Worm (Caenorhabditis elegans) whole organism, L1 larva: ENCODE measurements around the gene dnpp-1.
A peak's percentile ranks its signal among the peaks of the same experiment; 100 is the strongest.

Experiments used
- C04F5.9 ChIP-seq: sonication (generic microtip); optimal IDR thresholded peaks from 2 replicates; lab custom pipeline; 2016; ENCODE audit warnings: missing genetic modification characterization, missing compliant biosample characterization
- C16A3.4 ChIP-seq: fragments of 150-350 bp; optimal IDR thresholded peaks from 2 replicates; lab custom pipeline; 2014; ENCODE audit warnings: missing biosample characterization, missing genetic modification characterization
- F16B12.6 ChIP-seq: fragments of 150-350 bp; optimal IDR thresholded peaks from 2 replicates; lab custom pipeline; 2014; ENCODE audit warnings: missing biosample characterization, missing genetic modification characterization
- Y116A8C.19 ChIP-seq: sonication (generic microtip); optimal IDR thresholded peaks from 2 replicates; lab custom pipeline; 2016; ENCODE audit warnings: missing compliant biosample characterization, missing genetic modification characterization, borderline replicate concordance
- aly-2 ChIP-seq: fragments of 150-350 bp; optimal IDR thresholded peaks from 2 replicates; lab custom pipeline; 2014; ENCODE audit warnings: missing biosample characterization, missing genetic modification characterization
- ama-1 ChIP-seq: fragments of 150-350 bp; optimal IDR thresholded peaks from 2 replicates; lab custom pipeline; 2014
- blmp-1 ChIP-seq: fragments of 150-350 bp; optimal IDR thresholded peaks from 2 replicates; lab custom pipeline; 2014; ENCODE audit warnings: missing biosample characterization, missing genetic modification characterization
- ceh-63 ChIP-seq: fragments of 200-800 bp; sonication (Bioruptor generic); optimal IDR thresholded peaks from 2 replicates; lab custom pipeline; 2018; ENCODE audit warnings: mild to moderate bottlenecking, missing genetic modification characterization, missing compliant biosample characterization
- ceh-82 ChIP-seq, 3 experiments: fragments of 150-350 bp in 1 of 3; sonication (generic microtip) in 2 of 3; optimal IDR thresholded peaks; 2 replicates each; lab custom pipeline; 2014 to 2017; ENCODE audit warnings: missing biosample characterization in 3 of 3, missing genetic modification characterization in 3 of 3
- ceh-88 ChIP-seq: fragments of 200-800 bp; sonication (Bioruptor generic); IDR thresholded peaks from 2 replicates; pipeline ENCODE4 v1.3.6; 2022; ENCODE audit warnings: missing genetic modification characterization, missing compliant biosample characterization
- dpl-1 ChIP-seq, 3 experiments: fragments of 150-350 bp in 2 of 3; sonication (generic microtip) in 1 of 3; optimal IDR thresholded peaks; 2 replicates each; lab custom pipeline; 2014 to 2017; ENCODE audit warnings: missing biosample characterization in 3 of 3, missing genetic modification characterization in 3 of 3, missing genetic modification reagents in 3 of 3
- dsc-1 ChIP-seq: sonication (generic microtip); optimal IDR thresholded peaks from 2 replicates; lab custom pipeline; 2016; ENCODE audit warnings: mild to moderate bottlenecking, missing genetic modification characterization, missing compliant biosample characterization
- efl-1 ChIP-seq, 4 experiments: fragments of 150-350 bp; optimal IDR thresholded peaks in 3 of 4; peaks in 1 of 4; 1 replicate in 1 of 4; 2 replicates in 3 of 4; lab custom pipeline; 2014; ENCODE audit warnings: missing biosample characterization in 2 of 4, missing genetic modification characterization in 2 of 4, missing genetic modification reagents in 2 of 4
- egl-27 ChIP-seq, 2 experiments: fragments of 150-350 bp in 1 of 2; sonication (generic microtip); optimal IDR thresholded peaks; 3 replicates each; lab custom pipeline; 2017 to 2018; ENCODE audit warnings: missing biosample characterization in 2 of 2, missing genetic modification characterization in 2 of 2, missing genetic modification reagents in 2 of 2
- elt-3 ChIP-seq, 6 experiments: fragments of 150-350 bp in 1 of 6; sonication (generic microtip); optimal IDR thresholded peaks; 2 replicates each; lab custom pipeline; 2017 to 2018; ENCODE audit warnings: missing biosample characterization in 6 of 6, missing genetic modification characterization in 6 of 6, inconsistent platforms in 1 of 6
- ets-5 ChIP-seq: fragments of 200-800 bp; sonication (Bioruptor generic); IDR thresholded peaks from 2 replicates; pipeline ENCODE4 v1.3.6; 2022; ENCODE audit warnings: missing genetic modification characterization, missing compliant biosample characterization
- fkh-8 ChIP-seq: sonication (generic microtip); optimal IDR thresholded peaks from 2 replicates; lab custom pipeline; 2016; ENCODE audit warnings: mild to moderate bottlenecking, missing genetic modification characterization, missing compliant biosample characterization
- grh-1 ChIP-seq: fragments of 200-800 bp; sonication (Bioruptor generic); IDR thresholded peaks from 2 replicates; pipeline ENCODE4 v1.3.6; 2022; ENCODE audit warnings: missing genetic modification reagents, missing genetic modification characterization, missing compliant biosample characterization
- irx-1 ChIP-seq: sonication (generic microtip); optimal IDR thresholded peaks from 2 replicates; lab custom pipeline; 2016; ENCODE audit warnings: missing genetic modification characterization, missing compliant biosample characterization
- jun-1 ChIP-seq: fragments of 150-350 bp; optimal IDR thresholded peaks from 2 replicates; lab custom pipeline; 2014; ENCODE audit warnings: missing biosample characterization, missing genetic modification reagents, missing genetic modification characterization
- lin-13 ChIP-seq: fragments of 150-350 bp; optimal IDR thresholded peaks from 2 replicates; lab custom pipeline; 2014; ENCODE audit warnings: missing biosample characterization, missing genetic modification reagents, missing genetic modification characterization
- lin-14 ChIP-seq: fragments of 200-800 bp; sonication (Bioruptor generic); optimal IDR thresholded peaks from 2 replicates; lab custom pipeline; 2018; ENCODE audit warnings: mild to moderate bottlenecking, missing genetic modification characterization, moderate library complexity, missing compliant biosample characterization
- lin-35 ChIP-seq, 2 experiments: fragments of 150-350 bp; optimal IDR thresholded peaks; 2 replicates each; lab custom pipeline; 2014; ENCODE audit warnings: missing biosample characterization in 2 of 2, missing genetic modification characterization in 2 of 2, missing genetic modification reagents in 2 of 2
- lsy-2 ChIP-seq, 2 experiments: fragments of 150-350 bp; optimal IDR thresholded peaks; 2 replicates each; lab custom pipeline; 2014; ENCODE audit warnings: missing biosample characterization in 2 of 2, missing genetic modification characterization in 2 of 2
- mdl-1 ChIP-seq, 2 experiments: fragments of 150-350 bp; optimal IDR thresholded peaks; 2 replicates each; lab custom pipeline; 2014 to 2017; ENCODE audit warnings: missing biosample characterization in 2 of 2, missing genetic modification characterization in 2 of 2, inconsistent platforms in 1 of 2
- mef-2 ChIP-seq: fragments of 150-350 bp; optimal IDR thresholded peaks from 2 replicates; lab custom pipeline; 2014; ENCODE audit warnings: missing biosample characterization, missing genetic modification characterization
- mep-1 ChIP-seq: fragments of 150-350 bp; optimal IDR thresholded peaks from 2 replicates; lab custom pipeline; 2014; ENCODE audit warnings: missing biosample characterization, missing genetic modification characterization
- nhr-12 ChIP-seq: sonication (generic microtip); optimal IDR thresholded peaks from 2 replicates; lab custom pipeline; 2017; ENCODE audit warnings: missing biosample characterization, missing genetic modification characterization
- nhr-19 ChIP-seq: fragments of 200-800 bp; sonication (Bioruptor generic); conservative IDR thresholded peaks from 2 replicates; pipeline ENCODE4 v1.3.6; 2022; ENCODE audit warnings: missing genetic modification characterization, missing compliant biosample characterization
- nhr-237 ChIP-seq: fragments of 150-350 bp; optimal IDR thresholded peaks from 2 replicates; lab custom pipeline; 2014; ENCODE audit warnings: missing biosample characterization, missing genetic modification characterization
- nhr-28 ChIP-seq: fragments of 150-350 bp; optimal IDR thresholded peaks from 2 replicates; lab custom pipeline; 2014; ENCODE audit warnings: missing biosample characterization, missing genetic modification characterization
- nhr-71 ChIP-seq: sonication (generic microtip); optimal IDR thresholded peaks from 2 replicates; lab custom pipeline; 2016; ENCODE audit warnings: mild to moderate bottlenecking, missing genetic modification characterization, moderate library complexity, missing compliant biosample characterization
- nhr-84 ChIP-seq: sonication (generic microtip); optimal IDR thresholded peaks from 2 replicates; lab custom pipeline; 2017; ENCODE audit warnings: missing biosample characterization, missing genetic modification characterization
- nhr-85 ChIP-seq: sonication (generic microtip); peaks from one replicate; lab custom pipeline; 2016; ENCODE audit warnings: missing genetic modification characterization, inconsistent platforms, missing compliant biosample characterization
- nhr-90 ChIP-seq: sonication (generic microtip); optimal IDR thresholded peaks from 2 replicates; lab custom pipeline; 2016; ENCODE audit warnings: mild to moderate bottlenecking, missing genetic modification characterization, missing compliant biosample characterization; ENCODE audit not compliant: poor library complexity
- pag-3 ChIP-seq: sonication (generic microtip); optimal IDR thresholded peaks from 2 replicates; lab custom pipeline; 2017; ENCODE audit warnings: missing genetic modification characterization, mild to moderate bottlenecking, missing compliant biosample characterization, antibody characterized with exemption, borderline replicate concordance; ENCODE audit not compliant: insufficient read depth
- rnt-1 ChIP-seq: sonication (generic microtip); optimal IDR thresholded peaks from 2 replicates; lab custom pipeline; 2016; ENCODE audit warnings: mild to moderate bottlenecking, missing genetic modification characterization, moderate library complexity, missing compliant biosample characterization
- skn-1 ChIP-seq: fragments of 150-350 bp; optimal IDR thresholded peaks from 2 replicates; lab custom pipeline; 2014; ENCODE audit warnings: missing biosample characterization, missing genetic modification characterization
- snu-23 ChIP-seq: sonication (generic microtip); optimal IDR thresholded peaks from 2 replicates; lab custom pipeline; 2016; ENCODE audit warnings: missing genetic modification characterization, missing compliant biosample characterization
- sup-37 ChIP-seq: fragments of 200-800 bp; sonication (Bioruptor generic); optimal IDR thresholded peaks from 2 replicates; lab custom pipeline; 2018; ENCODE audit warnings: mild to moderate bottlenecking, missing genetic modification characterization, missing compliant biosample characterization
- swsn-7 ChIP-seq: sonication (generic microtip); optimal IDR thresholded peaks from 2 replicates; lab custom pipeline; 2016; ENCODE audit warnings: missing genetic modification characterization, missing compliant biosample characterization
- tbx-2 ChIP-seq: sonication (generic microtip); optimal IDR thresholded peaks from 2 replicates; lab custom pipeline; 2016; ENCODE audit warnings: missing genetic modification characterization, missing compliant biosample characterization
- tlp-1 ChIP-seq: fragments of 150-350 bp; optimal IDR thresholded peaks from 2 replicates; lab custom pipeline; 2014; ENCODE audit warnings: missing biosample characterization, missing genetic modification characterization
- unc-130 ChIP-seq: fragments of 150-350 bp; optimal IDR thresholded peaks from 2 replicates; lab custom pipeline; 2017; ENCODE audit warnings: missing biosample characterization, missing genetic modification characterization, inconsistent platforms
- unc-30 ChIP-seq: sonication (generic microtip); optimal IDR thresholded peaks from 2 replicates; lab custom pipeline; 2017; ENCODE audit warnings: missing biosample characterization, missing genetic modification characterization
- vab-15 ChIP-seq: sonication (generic microtip); optimal IDR thresholded peaks from 2 replicates; lab custom pipeline; 2017; ENCODE audit warnings: missing genotype, mild to moderate bottlenecking, missing genetic modification characterization, missing compliant biosample characterization
- xbp-1 ChIP-seq: sonication (generic microtip); optimal IDR thresholded peaks from 2 replicates; lab custom pipeline; 2016; ENCODE audit warnings: missing genetic modification characterization, missing compliant biosample characterization
- zag-1 ChIP-seq: fragments of 150-350 bp; optimal IDR thresholded peaks from 2 replicates; lab custom pipeline; 2014; ENCODE audit warnings: missing biosample characterization, missing genetic modification characterization
- ztf-11 ChIP-seq, 2 experiments: sonication (generic microtip); optimal IDR thresholded peaks; 2 replicates each; lab custom pipeline; 2016 to 2017; ENCODE audit warnings: missing genetic modification characterization in 2 of 2, missing biosample characterization in 1 of 2, missing compliant biosample characterization in 1 of 2

The dnpp-1 gene

DNA sequence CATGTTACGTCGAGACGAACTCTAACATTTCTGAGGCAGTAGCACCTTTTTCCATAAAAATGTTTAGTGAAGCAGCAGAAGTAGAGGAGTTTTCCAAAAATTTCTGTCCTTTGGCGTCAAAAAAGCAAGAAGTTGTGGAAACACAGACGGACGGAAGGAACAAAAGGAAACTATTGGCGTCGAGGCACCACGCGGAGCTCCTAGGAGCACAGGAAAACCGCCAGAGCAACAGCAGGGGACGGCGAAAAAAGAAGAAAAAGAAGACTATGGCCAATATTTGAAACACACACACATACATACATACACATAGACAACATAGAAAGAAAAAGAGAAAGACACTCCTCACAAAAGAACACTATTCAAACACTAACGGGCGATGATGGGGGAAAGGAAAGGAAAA is 20.7 kb downstream of the dnpp-1 start:
- TF ChIP-seq nhr-71 (tag; lab: Kevin White, UChicago) = peak; percentile 9
- TF ChIP-seq lin-14 = peak; percentile 53
- no peak for TF ChIP-seq vab-15
- no peak for TF ChIP-seq unc-130
- no peak for TF ChIP-seq efl-1 (optimal IDR thresholded peaks at IDR 0.05; lab: Kevin White, UChicago)
- peak in 1 of 2 experiments; percentile 51 for TF ChIP-seq efl-1 (GFP tag; optimal IDR thresholded peaks at IDR 0.05 in 1 of 2; lab: Kevin White, UChicago)
- TF ChIP-seq grh-1 (GFP tag; lab: Robert Waterston, UW) = 0 out of 2 replicates have a peak, but pooled peaks have one; percentile 27
- TF ChIP-seq nhr-85 (tag; lab: Kevin White, UChicago) = peak; percentile 44
- TF ChIP-seq dpl-1 (GFP tag; optimal IDR thresholded peaks at IDR 0.05; lab: Kevin White, UChicago) = peak in 1 of 3 experiments; percentile 5
- peak in 1 of 2 experiments; percentile 4 for TF ChIP-seq lin-35 (GFP tag; optimal IDR thresholded peaks at IDR 0.05; lab: Kevin White, UChicago)
- no peak for TF ChIP-seq nhr-12 (tag; lab: Kevin White, UChicago)

DNA sequence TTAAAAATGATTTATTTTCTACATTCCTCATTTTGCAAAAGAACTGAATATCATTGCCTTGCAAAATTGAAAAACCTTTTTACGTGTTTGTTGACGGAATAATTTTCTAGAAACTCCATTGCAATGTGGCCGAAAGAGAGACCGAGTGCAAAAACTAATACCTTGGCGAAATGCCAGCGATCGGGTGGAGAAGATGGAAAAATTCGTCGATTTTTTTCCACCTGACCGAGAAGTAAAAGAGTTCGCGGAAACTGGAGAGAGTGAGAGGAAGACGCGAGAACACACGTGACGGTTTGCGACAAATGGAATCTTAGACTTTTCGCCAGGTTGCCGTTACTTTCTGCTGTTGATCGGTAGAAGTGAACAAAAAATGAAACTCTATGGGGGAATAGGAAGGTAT is 21.9 kb downstream of the dnpp-1 start:
- TF ChIP-seq egl-27 (tag; optimal IDR thresholded peaks at IDR 0.05; lab: Kevin White, UChicago) = no peak
- TF ChIP-seq mef-2 (tag; lab: Kevin White, UChicago) = no peak
- peak; percentile 7 for TF ChIP-seq xbp-1 (tag; lab: Kevin White, UChicago)
- TF ChIP-seq unc-130 = no peak
- no peak for TF ChIP-seq sup-37
- TF ChIP-seq snu-23 (GFP tag; lab: Kevin White, UChicago) = peak; percentile 78
- TF ChIP-seq ceh-88 (GFP tag; lab: Robert Waterston, UW) = no peak
- TF ChIP-seq nhr-85 (tag; lab: Kevin White, UChicago) = peak; percentile 92
- TF ChIP-seq dsc-1 (tag; lab: Kevin White, UChicago) = peak; percentile 11
- no peak for TF ChIP-seq C04F5.9 (tag; lab: Kevin White, UChicago)
- TF ChIP-seq nhr-90 (tag; lab: Kevin White, UChicago) = peak; percentile 49
- peak in 1 of 6 experiments; percentile 64 for TF ChIP-seq elt-3 (tag; optimal IDR thresholded peaks at IDR 0.05; lab: Kevin White, UChicago)
- peak in 1 of 2 experiments; percentile 92 for TF ChIP-seq mdl-1 (tag; optimal IDR thresholded peaks at IDR 0.05; lab: Kevin White, UChicago)
- TF ChIP-seq ama-1 = peak; percentile 33
- TF ChIP-seq pag-3 (tag; lab: Kevin White, UChicago) = no peak
- TF ChIP-seq rnt-1 (tag; lab: Kevin White, UChicago) = peak; percentile 26
- TF ChIP-seq efl-1 (optimal IDR thresholded peaks at IDR 0.05; lab: Kevin White, UChicago) = peak in 1 of 2 experiments; percentile 17
- peak; percentile 16 to 53 for TF ChIP-seq efl-1 (GFP tag; optimal IDR thresholded peaks at IDR 0.05 in 1 of 2; lab: Kevin White, UChicago)
- no peak for TF ChIP-seq ztf-11 (tag; optimal IDR thresholded peaks at IDR 0.05; lab: Kevin White, UChicago)
- TF ChIP-seq nhr-28 (tag; lab: Kevin White, UChicago) = no peak
- peak; percentile 37 for TF ChIP-seq fkh-8 (tag; lab: Kevin White, UChicago)
- TF ChIP-seq ets-5 (GFP tag; lab: Robert Waterston, UW) = no peak
- no peak for TF ChIP-seq zag-1 (tag; lab: Kevin White, UChicago)
- TF ChIP-seq grh-1 (GFP tag; lab: Robert Waterston, UW) = 0 out of 2 replicates have a peak, but pooled peaks have one; percentile 10
- TF ChIP-seq lin-13 = peak; percentile 46
- TF ChIP-seq nhr-19 (GFP tag; lab: Robert Waterston, UW) = peak; percentile 58
- no peak for TF ChIP-seq tlp-1 (tag; lab: Kevin White, UChicago)
- TF ChIP-seq blmp-1 = peak; percentile 87
- TF ChIP-seq nhr-71 (tag; lab: Kevin White, UChicago) = peak; percentile 78
- TF ChIP-seq vab-15 = no peak
- peak; percentile 44 for TF ChIP-seq C16A3.4 (tag; lab: Kevin White, UChicago)
- no peak for TF ChIP-seq nhr-84 (tag; lab: Kevin White, UChicago)
- TF ChIP-seq ceh-63 (GFP tag; lab: Kevin White, UChicago) = no peak
- TF ChIP-seq lin-35 (GFP tag; optimal IDR thresholded peaks at IDR 0.05; lab: Kevin White, UChicago) = peak in 1 of 2 experiments; percentile 69
- no peak for TF ChIP-seq nhr-237 (tag; lab: Kevin White, UChicago)
- TF ChIP-seq mep-1 = peak; percentile 52
- TF ChIP-seq tbx-2 (tag; lab: Kevin White, UChicago) = peak; percentile 46
- TF ChIP-seq lsy-2 (tag; optimal IDR thresholded peaks at IDR 0.05; lab: Kevin White, UChicago) = peak in 1 of 2 experiments; percentile 74
- no peak for TF ChIP-seq irx-1 (tag; lab: Kevin White, UChicago)
- peak; percentile 83 for TF ChIP-seq lin-14
- no peak for TF ChIP-seq aly-2
- TF ChIP-seq skn-1 (tag; lab: Kevin White, UChicago) = peak; percentile 33
- TF ChIP-seq Y116A8C.19 = no peak
- no peak for TF ChIP-seq jun-1
- TF ChIP-seq ceh-82 (tag; optimal IDR thresholded peaks at IDR 0.05; lab: Kevin White, UChicago) = peak in 1 of 3 experiments; percentile 20
- TF ChIP-seq swsn-7 (tag; lab: Kevin White, UChicago) = peak; percentile 21
- no peak for TF ChIP-seq F16B12.6
- TF ChIP-seq unc-30 = no peak
